Worm (Caenorhabditis elegans) whole organism, midembryonic: Measurements from ENCODE around the gene jip-1.

ENCODE experiments used
- T22C8.4 ChIP-seq: fragments of 200-800 bp; sonication (Bioruptor generic); IDR thresholded peaks from 2 replicates; pipeline ENCODE4 v1.3.6; 2022; ENCODE audit warnings: missing genetic modification characterization, missing compliant biosample characterization
- cog-1 ChIP-seq: sonication (generic microtip); optimal IDR thresholded peaks from 2 replicates; lab custom pipeline; 2016; ENCODE audit warnings: missing genetic modification characterization, missing compliant biosample characterization
- flt-1 ChIP-seq: fragments of 200-800 bp; sonication (Bioruptor generic); IDR thresholded peaks from 2 replicates; pipeline ENCODE4 v1.3.6; 2022; ENCODE audit warnings: missing genetic modification characterization, missing compliant biosample characterization
- klf-2 ChIP-seq: fragments of 200-800 bp; sonication (Bioruptor generic); conservative IDR thresholded peaks from 2 replicates; pipeline ENCODE4 v1.3.6; 2022; ENCODE audit warnings: missing genetic modification reagents, missing genetic modification characterization, missing compliant biosample characterization
- ref-1 ChIP-seq: fragments of 200-800 bp; sonication (Bioruptor generic); conservative IDR thresholded peaks from 2 replicates; pipeline ENCODE4 v1.3.6; 2022; ENCODE audit warnings: missing genetic modification reagents, missing genetic modification characterization, missing compliant biosample characterization
- tab-1 ChIP-seq: fragments of 200-800 bp; sonication (Bioruptor generic); IDR thresholded peaks from 2 replicates; pipeline ENCODE4 v1.3.6; 2022; ENCODE audit warnings: missing genetic modification characterization, missing compliant biosample characterization
- ztf-23 ChIP-seq: fragments of 200-800 bp; sonication (Bioruptor generic); IDR thresholded peaks from 2 replicates; pipeline ENCODE4 v1.3.6; 2022; ENCODE audit warnings: missing genetic modification reagents, missing genetic modification characterization, missing compliant biosample characterization

- TF ChIP-seq T22C8.4 (GFP tag; lab: Robert Waterston, UW), result no peak
- no peak for TF ChIP-seq klf-2 (GFP tag; lab: Robert Waterston, UW)
- no peak for TF ChIP-seq tab-1 (GFP tag; lab: Robert Waterston, UW)
- TF ChIP-seq flt-1 (GFP tag; lab: Robert Waterston, UW), result no peak
- no peak for TF ChIP-seq cog-1 (tag; lab: Kevin White, UChicago)
- no peak for TF ChIP-seq ztf-23 (GFP tag; lab: Robert Waterston, UW)
- TF ChIP-seq ref-1 (GFP tag; lab: Robert Waterston, UW), result no peak
Measured at ce11 chrII:1381618-1382017, 54.8 kb downstream of the jip-1 start, which contains the start of gene F54D12.9.
